Fruit fly (Drosophila melanogaster): Measurements from ENCODE around the gene CG43232.

DNA sequence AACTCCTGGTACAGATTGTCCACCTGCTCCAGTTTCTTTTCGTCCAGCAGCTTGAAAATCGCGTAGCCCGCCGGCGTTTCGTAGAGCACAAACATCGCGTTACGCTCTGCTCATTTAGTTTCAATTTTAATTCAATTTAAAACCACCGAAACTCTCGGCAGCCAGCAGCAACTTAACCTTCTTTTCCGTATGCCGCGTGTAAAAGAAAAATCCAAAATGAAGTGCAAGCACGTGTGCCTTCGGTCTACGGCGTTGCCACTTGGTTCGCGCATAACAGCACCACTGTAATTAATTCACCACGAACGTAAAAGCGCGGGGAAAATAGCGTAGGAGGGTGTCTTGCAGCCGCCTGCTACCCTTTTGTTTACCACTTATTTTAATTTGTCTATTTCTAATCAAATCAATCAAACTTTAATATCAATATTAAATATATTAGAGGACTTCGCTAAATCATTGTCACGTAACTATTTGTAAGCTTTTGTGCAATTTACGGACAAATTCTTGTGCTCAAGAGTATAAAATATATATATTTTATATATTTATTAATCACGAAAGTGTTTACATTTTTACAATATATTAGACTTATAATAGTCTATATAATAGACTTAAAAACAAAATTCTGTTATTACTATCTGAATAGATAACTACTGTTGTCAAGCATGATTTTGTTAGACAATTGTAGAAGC lies 13.3 kb upstream of the CG43232 start, which contains the start of gene nop5:
- no peak for TF ChIP-seq psq (optimal IDR thresholded peaks at IDR 0.05)
- TF ChIP-seq h (optimal IDR thresholded peaks at IDR 0.05) = no peak
